Worm (Caenorhabditis elegans) whole organism, early embryonic: ENCODE measurements around the gene pup-2.

ENCODE experiments used
- B0310.2 ChIP-seq: sonication (generic microtip); optimal IDR thresholded peaks from 2 replicates; lab custom pipeline; 2016; ENCODE audit warnings: mild to moderate bottlenecking, missing genetic modification characterization, missing compliant biosample characterization
- F13C5.2 ChIP-seq: sonication (generic microtip); optimal IDR thresholded peaks from 2 replicates; lab custom pipeline; 2017; ENCODE audit warnings: mild to moderate bottlenecking, missing genetic modification characterization, inconsistent platforms, missing compliant biosample characterization
- ama-1 ChIP-seq: fragments of 150-350 bp; optimal IDR thresholded peaks from 2 replicates; lab custom pipeline; 2014
- ceh-13 ChIP-seq: fragments of 200-800 bp; sonication (Bioruptor generic); optimal IDR thresholded peaks from 2 replicates; lab custom pipeline; 2018; ENCODE audit warnings: mild to moderate bottlenecking, missing genetic modification characterization, missing compliant biosample characterization
- ceh-36 ChIP-seq: sonication (generic microtip); optimal IDR thresholded peaks from 2 replicates; lab custom pipeline; 2016; ENCODE audit warnings: missing genetic modification characterization, inconsistent platforms, missing compliant biosample characterization
- ets-7 ChIP-seq: sonication (generic microtip); optimal IDR thresholded peaks from 2 replicates; lab custom pipeline; 2016; ENCODE audit warnings: missing genotype, missing genetic modification characterization, missing compliant biosample characterization
- flt-1 ChIP-seq: fragments of 200-800 bp; sonication (Bioruptor generic); IDR thresholded peaks from 2 replicates; pipeline ENCODE4 v1.3.6; 2022; ENCODE audit warnings: missing genetic modification characterization, missing compliant biosample characterization
- hmbx-1 ChIP-seq: sonication (generic microtip); optimal IDR thresholded peaks from 2 replicates; lab custom pipeline; 2016; ENCODE audit warnings: mild to moderate bottlenecking, missing genetic modification characterization, missing compliant biosample characterization
- hmg-4 ChIP-seq: fragments of 200-800 bp; sonication (Bioruptor generic); optimal IDR thresholded peaks from 2 replicates; lab custom pipeline; 2018; ENCODE audit warnings: mild to moderate bottlenecking, missing genetic modification characterization, missing compliant biosample characterization
- scrt-1 ChIP-seq: fragments of 200-800 bp; sonication (Bioruptor generic); IDR thresholded peaks from 2 replicates; pipeline ENCODE4 v1.3.6; 2022; ENCODE audit warnings: missing genetic modification characterization, missing compliant biosample characterization
- sea-1 ChIP-seq: fragments of 200-800 bp; sonication (Bioruptor generic); conservative IDR thresholded peaks from 2 replicates; pipeline ENCODE4 v1.3.6; 2022; ENCODE audit warnings: missing genetic modification characterization, missing compliant biosample characterization
- tbx-11 ChIP-seq: fragments of 200-800 bp; sonication (Bioruptor generic); IDR thresholded peaks from 2 replicates; pipeline ENCODE4 v1.3.6; 2022; ENCODE audit warnings: missing genetic modification characterization, missing compliant biosample characterization
- tbx-37 ChIP-seq: fragments of 200-800 bp; sonication (Bioruptor generic); conservative IDR thresholded peaks from 2 replicates; pipeline ENCODE4 v1.3.6; 2022; ENCODE audit warnings: missing genetic modification reagents, missing genetic modification characterization, missing compliant biosample characterization
- tra-4 ChIP-seq: sonication (generic microtip); optimal IDR thresholded peaks from 2 replicates; lab custom pipeline; 2017; ENCODE audit warnings: missing genetic modification characterization, missing compliant biosample characterization

DNA sequence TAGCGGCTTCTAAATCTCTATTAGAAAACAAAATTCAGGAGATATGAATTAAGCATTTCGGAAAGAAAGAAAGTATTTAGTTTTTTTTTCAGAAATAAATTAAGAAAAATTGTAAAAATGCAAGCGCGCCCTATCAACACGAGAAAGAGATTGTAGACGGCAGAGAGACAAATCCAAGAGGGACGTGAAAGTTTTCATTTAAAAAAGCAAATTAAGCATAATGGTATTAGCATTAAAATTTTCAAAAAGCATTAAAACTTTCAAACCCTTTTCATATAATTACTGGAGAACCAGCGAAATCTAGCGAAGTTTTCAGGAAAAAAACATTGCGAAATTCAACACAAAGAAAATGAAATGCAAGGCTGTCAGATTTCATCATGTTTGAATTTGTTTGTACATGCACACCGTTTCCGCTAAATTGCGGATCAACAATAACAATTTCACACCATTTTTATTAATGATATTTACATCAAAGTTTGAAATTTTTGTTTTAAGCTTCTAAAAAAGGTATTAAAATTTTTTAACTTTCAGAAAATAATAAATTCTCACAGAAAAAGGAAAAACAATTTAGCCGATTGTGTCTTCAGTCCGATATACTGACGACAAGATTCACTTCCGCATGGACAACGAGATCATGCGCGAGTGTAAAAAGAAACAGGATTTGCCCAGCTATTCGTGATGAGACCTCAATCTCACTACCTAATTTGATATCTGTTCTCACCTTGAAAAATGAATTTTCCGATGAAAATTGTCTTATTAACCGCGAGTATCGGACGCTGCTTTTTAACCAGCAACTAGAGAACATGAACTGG, 22.7 kb upstream of the pup-2 start, which contains the start of gene gars-1:
- no peak for TF ChIP-seq tra-4 (tag; lab: Kevin White, UChicago)
- TF ChIP-seq ets-7, result no peak
- no peak for TF ChIP-seq flt-1 (GFP tag; lab: Robert Waterston, UW)
- no peak for TF ChIP-seq ama-1 (lab: Kevin White, UChicago)
- no peak for TF ChIP-seq hmg-4
- no peak for TF ChIP-seq hmbx-1 (tag; lab: Kevin White, UChicago)
- no peak for TF ChIP-seq tbx-11 (GFP tag; lab: Robert Waterston, UW)
- TF ChIP-seq scrt-1, result no peak
- TF ChIP-seq sea-1, result no peak
- no peak for TF ChIP-seq ceh-13
- TF ChIP-seq ceh-36, result no peak
- TF ChIP-seq B0310.2 (tag; lab: Kevin White, UChicago), result no peak
- no peak for TF ChIP-seq F13C5.2
- no peak for TF ChIP-seq tbx-37
